Fruit fly (Drosophila melanogaster) whole organism, wandering third instar larva: ENCODE measurements around the gene CG33642.
A peak's percentile ranks its signal among the peaks of the same experiment; 100 is the strongest.

Experiments
- Abd-B ChIP-seq: fragments of >200 bp; optimal IDR thresholded peaks from 2 replicates; lab custom pipeline; 2017; ENCODE audit warnings: missing biosample characterization, missing genetic modification characterization
- CG32264 ChIP-seq: fragments of 200-800 bp; sonication (Bioruptor generic); optimal IDR thresholded peaks from 2 replicates; lab custom pipeline; 2016; ENCODE audit warnings: missing biosample characterization, missing genetic modification characterization
- CG9705 ChIP-seq: fragments of 200-800 bp; sonication (Bioruptor generic); optimal IDR thresholded peaks from 2 replicates; lab custom pipeline; 2018; ENCODE audit warnings: missing biosample characterization, mild to moderate bottlenecking, missing genetic modification characterization
- CrebA ChIP-seq: fragments of 200-800 bp; sonication (Bioruptor generic); optimal IDR thresholded peaks from 2 replicates; lab custom pipeline; 2016; ENCODE audit warnings: missing biosample characterization, mild to moderate bottlenecking, missing genetic modification characterization, borderline replicate concordance
- Dfd ChIP-seq: fragments of >200 bp; optimal IDR thresholded peaks from 2 replicates; lab custom pipeline; 2017; ENCODE audit warnings: missing biosample characterization, missing genetic modification characterization
- Dif ChIP-seq: fragments of 200-275, 200-300 bp; sonication (Bioruptor generic); optimal IDR thresholded peaks from 2 replicates; lab custom pipeline; 2018; ENCODE audit warnings: missing biosample characterization, missing genetic modification characterization; ENCODE audit not compliant: partially characterized antibody
- GATAd ChIP-seq: sonication (Bioruptor generic); optimal IDR thresholded peaks from 2 replicates; lab custom pipeline; 2016; ENCODE audit warnings: missing biosample characterization, missing genetic modification characterization
- HLH106 ChIP-seq: fragments of 200-800 bp; optimal IDR thresholded peaks from 3 replicates; lab custom pipeline; 2019; ENCODE audit warnings: missing biosample characterization, mild to moderate bottlenecking, missing genetic modification characterization, moderate library complexity
- Hnf4 ChIP-seq: fragments of 200-800 bp; sonication (Bioruptor generic); optimal IDR thresholded peaks from 2 replicates; lab custom pipeline; 2016; ENCODE audit warnings: missing biosample characterization, mild to moderate bottlenecking, missing genetic modification characterization
- Hr78 ChIP-seq: fragments of >200 bp; optimal IDR thresholded peaks from 2 replicates; lab custom pipeline; 2017; ENCODE audit warnings: missing biosample characterization, missing genetic modification characterization
- Hr83 ChIP-seq: fragments of 200-300 bp; sonication (Bioruptor generic); optimal IDR thresholded peaks from 2 replicates; lab custom pipeline; 2016; ENCODE audit warnings: missing biosample characterization, mild to moderate bottlenecking, missing genetic modification characterization, moderate library complexity; ENCODE audit not compliant: poor library complexity, severe bottlenecking
- Jra ChIP-seq: sonication (Bioruptor generic); optimal IDR thresholded peaks from 2 replicates; lab custom pipeline; 2016; ENCODE audit warnings: missing biosample characterization, missing genetic modification characterization
- Mio ChIP-seq: sonication (Bioruptor generic); optimal IDR thresholded peaks from 2 replicates; lab custom pipeline; 2016; ENCODE audit warnings: missing biosample characterization, missing genetic modification characterization
- Myc ChIP-seq: fragments of >200 bp; optimal IDR thresholded peaks from 2 replicates; lab custom pipeline; 2017
- N ChIP-seq: fragments of >200 bp; optimal IDR thresholded peaks from 2 replicates; lab custom pipeline; 2018; ENCODE audit warnings: missing biosample characterization, missing external identifiers, missing genetic modification characterization
- OdsH ChIP-seq: fragments of 200-800 bp; sonication (Bioruptor generic); optimal IDR thresholded peaks from 2 replicates; lab custom pipeline; 2016; ENCODE audit warnings: missing biosample characterization, mild to moderate bottlenecking, missing genetic modification characterization
- Rel ChIP-seq, 2 experiments: fragments of 200-800 bp; sonication (Bioruptor generic) in 1 of 2; optimal IDR thresholded peaks; 2 replicates in 1 of 2; 3 replicates in 1 of 2; lab custom pipeline; 2016 to 2019; ENCODE audit warnings: mild to moderate bottlenecking in 2 of 2, missing biosample characterization in 2 of 2, missing genetic modification characterization in 2 of 2, moderate library complexity in 1 of 2
- Sp1 ChIP-seq: fragments of 200-800 bp; sonication (Bioruptor generic); optimal IDR thresholded peaks from 3 replicates; lab custom pipeline; 2019; ENCODE audit warnings: missing biosample characterization, mild to moderate bottlenecking, missing genetic modification characterization, moderate library complexity
- Vsx2 ChIP-seq: fragments of 200-300, 225-300 bp; sonication (Bioruptor generic); optimal IDR thresholded peaks from 2 replicates; lab custom pipeline; 2018; ENCODE audit warnings: missing biosample characterization, missing genetic modification characterization; ENCODE audit not compliant: partially characterized antibody
- br ChIP-seq: fragments of 200-800 bp; sonication (Bioruptor generic); optimal IDR thresholded peaks from 2 replicates; lab custom pipeline; 2016; ENCODE audit warnings: missing biosample characterization, missing genetic modification characterization
- brk ChIP-seq: fragments of 200-800 bp; sonication (Bioruptor generic); optimal IDR thresholded peaks from 2 replicates; lab custom pipeline; 2016; ENCODE audit warnings: missing biosample characterization, mild to moderate bottlenecking, missing genetic modification characterization
- dl ChIP-seq, 2 experiments: fragments of 175-275, 200-275 bp in 1 of 2; fragments of 200-275 bp in 1 of 2; sonication (Bioruptor generic); optimal IDR thresholded peaks; lab custom pipeline; 2018; ENCODE audit warnings: mild to moderate bottlenecking in 2 of 2, missing biosample characterization in 2 of 2, missing genetic modification characterization in 2 of 2, moderate library complexity in 2 of 2; ENCODE audit not compliant: partially characterized antibody in 2 of 2, insufficient read depth in 1 of 2
- dmrt93B ChIP-seq: fragments of 200-800 bp; sonication (Bioruptor generic); optimal IDR thresholded peaks from 2 replicates; lab custom pipeline; 2018; ENCODE audit warnings: missing biosample characterization, mild to moderate bottlenecking, missing genetic modification characterization
- dsf ChIP-seq: sonication (Bioruptor generic); optimal IDR thresholded peaks from 2 replicates; lab custom pipeline; 2016; ENCODE audit warnings: missing biosample characterization, missing genetic modification characterization, borderline replicate concordance
- ey ChIP-seq: fragments of 200-800 bp; sonication (Bioruptor generic); optimal IDR thresholded peaks from 2 replicates; lab custom pipeline; 2016; ENCODE audit warnings: missing biosample characterization, missing genetic modification characterization
- foxo ChIP-seq, 2 experiments: fragments of 200-800 bp; sonication (Bioruptor generic); optimal IDR thresholded peaks; 2 replicates in 1 of 2; 3 replicates in 1 of 2; lab custom pipeline; 2016 to 2017; ENCODE audit warnings: missing biosample characterization in 2 of 2, missing genetic modification characterization in 2 of 2
- fru ChIP-seq: fragments of 200-800 bp; sonication (Bioruptor generic); optimal IDR thresholded peaks from 3 replicates; lab custom pipeline; 2016; ENCODE audit warnings: missing biosample characterization, mild to moderate bottlenecking, missing genetic modification characterization
- jim ChIP-seq: fragments of 175-275, 200-325 bp; sonication (Bioruptor generic); optimal IDR thresholded peaks from 2 replicates; lab custom pipeline; 2016; ENCODE audit warnings: missing biosample characterization, mild to moderate bottlenecking, missing genetic modification characterization
- pan ChIP-seq: fragments of >200 bp; optimal IDR thresholded peaks from 2 replicates; lab custom pipeline; 2017
- psq ChIP-seq: fragments of 200-800 bp; sonication (Bioruptor generic); optimal IDR thresholded peaks from 3 replicates; lab custom pipeline; 2017; ENCODE audit warnings: missing biosample characterization, mild to moderate bottlenecking, missing genetic modification characterization, moderate library complexity
- rgr ChIP-seq: fragments of 200-800 bp; sonication (Bioruptor generic); optimal IDR thresholded peaks from 3 replicates; lab custom pipeline; 2016; ENCODE audit warnings: missing biosample characterization, mild to moderate bottlenecking, missing genetic modification characterization
- sage ChIP-seq: fragments of 200-800 bp; sonication (Bioruptor generic); optimal IDR thresholded peaks from 2 replicates; lab custom pipeline; 2016; ENCODE audit warnings: missing biosample characterization, mild to moderate bottlenecking, missing genetic modification characterization
- sv ChIP-seq: fragments of 200-800 bp; sonication (Bioruptor generic); optimal IDR thresholded peaks from 3 replicates; lab custom pipeline; 2016; ENCODE audit warnings: missing biosample characterization, missing genetic modification characterization
- usp ChIP-seq: fragments of >200 bp; optimal IDR thresholded peaks from 2 replicates; lab custom pipeline; 2017; ENCODE audit warnings: missing biosample characterization, missing genetic modification characterization
- woc ChIP-seq: sonication (Bioruptor generic); optimal IDR thresholded peaks from 2 replicates; lab custom pipeline; 2016; ENCODE audit warnings: missing biosample characterization, mild to moderate bottlenecking, missing genetic modification characterization

CG33642 gene

dm6 chr2L:13550488-13551033, 20.8 kb downstream of the CG33642 start:
- TF ChIP-seq br (GFP tag; lab: Kevin White, UChicago) (no peak), Hr78 (GFP tag; lab: Kevin White, UChicago) (no peak), N (GFP tag; lab: Kevin White, UChicago) (no peak), pan (lab: Kevin White, UChicago) (no peak), Rel (GFP tag; optimal IDR thresholded peaks at IDR 0.05; lab: Kevin White, UChicago) (no peak), Rel (tag; optimal IDR thresholded peaks at IDR 0.05; lab: Kevin White, UChicago) (no peak), dl (GFP tag; optimal IDR thresholded peaks at IDR 0.05; lab: Kevin White, UChicago; ENCODE audit: insufficient read depth in 1 of 2, partially characterized antibody in 2 of 2) (peak; percentile 39 to 78), Hr83 (GFP tag; lab: Kevin White, UChicago) (no peak), brk (GFP tag; lab: Kevin White, UChicago) (no peak), fru (GFP tag; lab: Kevin White, UChicago) (no peak), Dif (GFP tag; lab: Kevin White, UChicago) (peak; percentile 87), CrebA (GFP tag; lab: Kevin White, UChicago) (no peak), Dfd (GFP tag; lab: Kevin White, UChicago) (no peak), jim (no peak), CG9705 (GFP tag; lab: Kevin White, UChicago) (no peak), sage (GFP tag; lab: Kevin White, UChicago) (no peak), Mio (GFP tag; lab: Kevin White, UChicago) (no peak), usp (GFP tag; lab: Kevin White, UChicago) (no peak), Jra (no peak), dmrt93B (no peak), foxo (GFP tag; optimal IDR thresholded peaks at IDR 0.05; lab: Kevin White, UChicago) (no peak), ey (GFP tag; lab: Kevin White, UChicago) (no peak), GATAd (GFP tag; lab: Kevin White, UChicago) (no peak), Sp1 (GFP tag; lab: Kevin White, UChicago) (no peak), rgr (GFP tag; lab: Kevin White, UChicago) (no peak), CG32264 (no peak), Myc (no peak), Vsx2 (GFP tag; lab: Kevin White, UChicago) (peak; percentile 60), woc (no peak), HLH106 (tag; lab: Kevin White, UChicago) (no peak), dsf (GFP tag; lab: Kevin White, UChicago) (no peak), Abd-B (GFP tag; lab: Kevin White, UChicago) (no peak), Hnf4 (peak; percentile 39), psq (GFP tag; lab: Kevin White, UChicago) (peak; percentile 69)

DNA sequence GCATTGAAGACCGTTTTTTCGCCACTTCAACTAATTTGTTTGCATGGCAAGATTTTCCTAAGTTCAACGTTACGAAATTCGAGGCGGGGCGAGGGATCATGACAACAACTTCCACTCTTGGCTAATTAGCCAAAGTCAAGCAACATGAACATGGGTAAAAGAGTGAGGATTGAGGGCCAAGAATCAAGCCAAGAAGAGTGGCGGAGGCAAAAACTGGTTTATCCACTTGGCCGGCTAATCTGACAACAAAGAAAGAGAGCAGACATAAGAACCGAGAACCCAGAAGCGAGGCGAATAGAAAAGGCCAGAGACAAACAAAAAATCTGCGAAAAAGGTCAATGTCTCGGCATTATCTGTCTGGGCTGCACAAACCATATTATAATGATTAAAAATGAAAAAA, 22.9 kb downstream of the CG33642 start:
- TF ChIP-seq CG9705 (GFP tag; lab: Kevin White, UChicago) (no peak), psq (GFP tag; lab: Kevin White, UChicago) (peak; percentile 58), Vsx2 (GFP tag; lab: Kevin White, UChicago) (peak; percentile 97)

DNA sequence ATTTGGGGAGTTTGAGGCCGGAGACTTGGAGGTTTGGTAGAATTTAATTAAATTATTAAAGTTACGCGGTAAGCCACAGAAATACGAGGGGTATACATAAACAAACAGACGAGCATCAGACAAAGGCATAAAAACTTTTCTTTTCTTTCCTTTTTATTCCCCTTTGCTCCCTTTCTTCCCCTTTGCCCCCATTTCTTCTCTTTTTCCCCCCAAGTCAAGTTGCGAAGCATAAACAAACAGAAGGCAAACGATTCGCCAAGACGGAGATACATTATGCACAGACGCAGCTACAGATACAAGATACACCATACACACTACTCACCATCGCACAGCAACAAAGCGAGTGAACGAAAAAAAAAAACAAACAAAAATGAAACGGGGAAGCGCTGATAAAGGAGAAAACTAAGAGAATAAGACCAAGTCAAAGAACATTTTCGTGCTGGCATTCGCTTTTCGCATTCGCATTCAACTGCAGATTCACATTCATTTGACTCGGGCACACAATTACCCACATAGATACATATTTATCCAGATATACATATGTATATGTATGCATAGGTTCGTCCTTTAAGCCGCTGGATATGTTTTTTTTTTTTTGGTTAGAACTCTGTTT, 24.9 kb downstream of the CG33642 start:
- no peak for TF ChIP-seq dl (GFP tag; optimal IDR thresholded peaks at IDR 0.05; lab: Kevin White, UChicago; ENCODE audit: insufficient read depth in 1 of 2, partially characterized antibody in 2 of 2)
- no peak for TF ChIP-seq Hnf4
- TF ChIP-seq psq (GFP tag; lab: Kevin White, UChicago): peak; percentile 90
- TF ChIP-seq pan (lab: Kevin White, UChicago): no peak
- TF ChIP-seq Dif (GFP tag; lab: Kevin White, UChicago): no peak
- no peak for TF ChIP-seq HLH106 (tag; lab: Kevin White, UChicago)
- no peak for TF ChIP-seq fru (GFP tag; lab: Kevin White, UChicago)
- TF ChIP-seq Mio (GFP tag; lab: Kevin White, UChicago): no peak
- no peak for TF ChIP-seq sage (GFP tag; lab: Kevin White, UChicago)
- TF ChIP-seq sv (GFP tag; lab: Kevin White, UChicago): no peak
- TF ChIP-seq Vsx2 (GFP tag; lab: Kevin White, UChicago): peak; percentile 10
- no peak for TF ChIP-seq OdsH
- no peak for TF ChIP-seq CrebA (GFP tag; lab: Kevin White, UChicago)
- TF ChIP-seq CG9705 (GFP tag; lab: Kevin White, UChicago): no peak
- no peak for TF ChIP-seq jim
- no peak for TF ChIP-seq GATAd (GFP tag; lab: Kevin White, UChicago)
